Fruit fly (Drosophila melanogaster) whole organism, embryonic: ENCODE measurements around the gene CG4645.
A peak's percentile ranks its signal among the peaks of the same experiment; 100 is the strongest.

Experiments
- Asciz ChIP-seq: fragments of 200-800 bp; sonication (Bioruptor generic); optimal IDR thresholded peaks from 2 replicates; lab custom pipeline; 2017; ENCODE audit warnings: missing biosample characterization, mild to moderate bottlenecking, missing genetic modification characterization, missing genetic modification reagents
- Atf-2 ChIP-seq: fragments of 200-800 bp; sonication (Bioruptor generic); optimal IDR thresholded peaks from 2 replicates; lab custom pipeline; 2016; ENCODE audit warnings: missing biosample characterization, missing genetic modification characterization
- Awh ChIP-seq: fragments of 200-800 bp; sonication (Bioruptor generic); IDR thresholded peaks from 2 replicates; pipeline ENCODE4, ENCODE4 v1.3.6; 2022; ENCODE audit warnings: missing biosample characterization, missing genetic modification characterization
- CG10267 ChIP-seq: fragments of 200-800 bp; sonication (Bioruptor generic); optimal IDR thresholded peaks from 2 replicates; lab custom pipeline; 2018; ENCODE audit warnings: missing biosample characterization, mild to moderate bottlenecking, missing genetic modification characterization, moderate library complexity
- CG10462 ChIP-seq: fragments of 200-800 bp; sonication (Bioruptor generic); optimal IDR thresholded peaks from 2 replicates; lab custom pipeline; 2016; ENCODE audit warnings: missing biosample characterization, missing genetic modification characterization
- CG12299 ChIP-seq: fragments of 200-800 bp; sonication (Bioruptor generic); optimal IDR thresholded peaks from 2 replicates; lab custom pipeline; 2018; ENCODE audit warnings: missing biosample characterization, mild to moderate bottlenecking, missing genetic modification characterization
- CG14860 ChIP-seq: fragments of 200-800 bp; sonication (Bioruptor generic); IDR thresholded peaks from 3 replicates; pipeline ENCODE4 v1.3.6; 2022; ENCODE audit warnings: missing biosample characterization, missing genetic modification characterization; ENCODE audit not compliant: partially characterized antibody
- CG15011 ChIP-seq: fragments of 200-800 bp; sonication (Bioruptor generic); optimal IDR thresholded peaks from 3 replicates; lab custom pipeline; 2018; ENCODE audit warnings: missing biosample characterization, mild to moderate bottlenecking, missing genetic modification characterization
- CG15269 ChIP-seq: fragments of 200-800 bp; sonication (Bioruptor generic); optimal IDR thresholded peaks from 2 replicates; lab custom pipeline; 2018; ENCODE audit warnings: missing biosample characterization, mild to moderate bottlenecking, missing genetic modification characterization, moderate library complexity
- CG1603 ChIP-seq: fragments of 200-800 bp; sonication (Bioruptor generic); optimal IDR thresholded peaks from 2 replicates; lab custom pipeline; 2019; ENCODE audit warnings: missing biosample characterization, mild to moderate bottlenecking, missing genetic modification characterization, moderate library complexity
- CG17328 ChIP-seq: fragments of 200-800 bp; sonication (Bioruptor generic); IDR thresholded peaks from 2 replicates; pipeline ENCODE4 v1.3.6; 2022; ENCODE audit warnings: missing biosample characterization, missing genetic modification characterization
- CG2120 ChIP-seq: fragments of 200-800 bp; sonication (Bioruptor generic); optimal IDR thresholded peaks from 3 replicates; lab custom pipeline; 2016; ENCODE audit warnings: missing biosample characterization, missing genetic modification characterization
- CG2678 ChIP-seq: fragments of 200-800 bp; sonication (Bioruptor generic); optimal IDR thresholded peaks from 3 replicates; lab custom pipeline; 2019; ENCODE audit warnings: missing biosample characterization, mild to moderate bottlenecking, missing genetic modification characterization, moderate library complexity
- CG30403 ChIP-seq: fragments of 200-800 bp; sonication (Bioruptor generic); optimal IDR thresholded peaks from 3 replicates; lab custom pipeline; 2016; ENCODE audit warnings: missing biosample characterization, missing genetic modification characterization
- CG31224 ChIP-seq: fragments of 200-800 bp; sonication (Bioruptor generic); IDR thresholded peaks from 2 replicates; pipeline ENCODE4 v1.3.6; 2022; ENCODE audit warnings: missing biosample characterization, missing genetic modification characterization
- CG32532 ChIP-seq: fragments of 200-800 bp; sonication (Bioruptor generic); IDR thresholded peaks from 2 replicates; pipeline ENCODE4 v1.3.6; 2022; ENCODE audit warnings: missing biosample characterization, missing genetic modification characterization
- CG3838 ChIP-seq: fragments of 200-800 bp; sonication (Bioruptor generic); optimal IDR thresholded peaks from 3 replicates; lab custom pipeline; 2016; ENCODE audit warnings: missing biosample characterization, missing genetic modification characterization
- CG42726 ChIP-seq: fragments of 200-800 bp; sonication (Bioruptor generic); IDR thresholded peaks from 2 replicates; pipeline ENCODE4 v1.3.6; 2022; ENCODE audit warnings: missing biosample characterization, missing genetic modification characterization; ENCODE audit not compliant: partially characterized antibody
- CG4424 ChIP-seq: fragments of 200-800 bp; sonication (Bioruptor generic); optimal IDR thresholded peaks from 3 replicates; lab custom pipeline; 2016; ENCODE audit warnings: missing biosample characterization, missing genetic modification characterization
- CG4854 ChIP-seq: fragments of 200-800 bp; sonication (Bioruptor generic); optimal IDR thresholded peaks from 2 replicates; lab custom pipeline; 2016; ENCODE audit warnings: missing biosample characterization, missing genetic modification characterization, inconsistent platforms
- CG6272 ChIP-seq: fragments of 200-800 bp; sonication (Bioruptor generic); IDR thresholded peaks from 2 replicates; pipeline ENCODE4 v1.3.6; 2022; ENCODE audit warnings: missing biosample characterization, missing genetic modification characterization
- CG8089 ChIP-seq: fragments of 200-800 bp; sonication (Bioruptor generic); optimal IDR thresholded peaks from 3 replicates; lab custom pipeline; 2016; ENCODE audit warnings: missing biosample characterization, missing genetic modification characterization
- CG9727 ChIP-seq: fragments of 200-800 bp; sonication (Bioruptor generic); optimal IDR thresholded peaks from 3 replicates; lab custom pipeline; 2017; ENCODE audit warnings: missing biosample characterization, mild to moderate bottlenecking, missing genetic modification characterization
- CG9797 ChIP-seq: fragments of 200-800 bp; sonication (Bioruptor generic); optimal IDR thresholded peaks from 3 replicates; lab custom pipeline; 2018; ENCODE audit warnings: missing biosample characterization, mild to moderate bottlenecking, missing genetic modification characterization
- Camta ChIP-seq: fragments of 200-800 bp; sonication (Bioruptor generic); optimal IDR thresholded peaks from 2 replicates; lab custom pipeline; 2016; ENCODE audit warnings: missing biosample characterization, missing genetic modification characterization
- Dref ChIP-seq: fragments of 200-800 bp; sonication (Bioruptor generic); IDR thresholded peaks from 2 replicates; pipeline ENCODE4 v1.3.6; 2022; ENCODE audit warnings: missing biosample characterization, missing genetic modification characterization
- Hey ChIP-seq: fragments of 200-800 bp; sonication (Bioruptor generic); optimal IDR thresholded peaks from 3 replicates; lab custom pipeline; 2018; ENCODE audit warnings: missing biosample characterization, mild to moderate bottlenecking, missing genetic modification characterization
- Hr3 ChIP-seq: fragments of 200-800 bp; sonication (Bioruptor generic); optimal IDR thresholded peaks from 3 replicates; lab custom pipeline; 2016; ENCODE audit warnings: missing biosample characterization, missing genetic modification characterization
- Meics ChIP-seq: fragments of 200-800 bp; sonication (Bioruptor generic); optimal IDR thresholded peaks from 2 replicates; lab custom pipeline; 2017; ENCODE audit warnings: missing biosample characterization, mild to moderate bottlenecking, missing genetic modification characterization
- NC2β ChIP-seq: fragments of 200-800 bp; sonication (Bioruptor generic); optimal IDR thresholded peaks from 2 replicates; lab custom pipeline; 2016; ENCODE audit warnings: missing biosample characterization, missing genetic modification characterization
- PHDP ChIP-seq: fragments of 200-800 bp; sonication (Bioruptor generic); optimal IDR thresholded peaks from 3 replicates; lab custom pipeline; 2018; ENCODE audit warnings: missing biosample characterization, mild to moderate bottlenecking, missing genetic modification characterization, moderate library complexity
- Rfx ChIP-seq: fragments of 200-800 bp; sonication (Bioruptor generic); IDR thresholded peaks from 2 replicates; pipeline ENCODE4 v1.3.6; 2022; ENCODE audit warnings: missing biosample characterization, missing genetic modification characterization
- Sry-δ ChIP-seq: fragments of 200-800 bp; sonication (Bioruptor generic); optimal IDR thresholded peaks from 2 replicates; lab custom pipeline; 2016; ENCODE audit warnings: missing biosample characterization, missing genetic modification characterization
- Xrp1 ChIP-seq: fragments of 200-800 bp; sonication (Bioruptor generic); IDR thresholded peaks from 2 replicates; pipeline ENCODE4 v1.3.6; 2022; ENCODE audit warnings: missing biosample characterization, missing genetic modification characterization
- ab ChIP-seq: fragments of 200-800 bp; sonication (Bioruptor generic); optimal IDR thresholded peaks from 2 replicates; lab custom pipeline; 2016; ENCODE audit warnings: missing biosample characterization, missing genetic modification characterization
- chm ChIP-seq: fragments of 200-800 bp; sonication (Bioruptor generic); IDR thresholded peaks from 2 replicates; pipeline ENCODE4 v1.3.6; 2022; ENCODE audit warnings: missing biosample characterization, missing genetic modification characterization
- dmrt11E ChIP-seq: fragments of 200-800 bp; sonication (Bioruptor generic); optimal IDR thresholded peaks from 3 replicates; lab custom pipeline; 2018; ENCODE audit warnings: missing biosample characterization, mild to moderate bottlenecking, missing genetic modification characterization, moderate library complexity
- dpn ChIP-seq, 2 experiments: fragments of 200-800 bp; sonication (Bioruptor generic); optimal IDR thresholded peaks; 3 replicates each; lab custom pipeline; 2016; ENCODE audit warnings: missing biosample characterization in 2 of 2, missing genetic modification characterization in 2 of 2
- gcm2 ChIP-seq: fragments of 200-800 bp; sonication (Bioruptor generic); optimal IDR thresholded peaks from 2 replicates; lab custom pipeline; 2016; ENCODE audit warnings: missing biosample characterization, missing genetic modification characterization
- gsb-n ChIP-seq: fragments of 200-800 bp; sonication (Bioruptor generic); optimal IDR thresholded peaks from 3 replicates; lab custom pipeline; 2018; ENCODE audit warnings: missing biosample characterization, mild to moderate bottlenecking, missing genetic modification characterization
- nerfin-1 ChIP-seq: fragments of 200-800 bp; sonication (Bioruptor generic); optimal IDR thresholded peaks from 3 replicates; lab custom pipeline; 2019; ENCODE audit warnings: missing biosample characterization, mild to moderate bottlenecking, missing genetic modification characterization, moderate library complexity
- nom ChIP-seq: fragments of 200-800 bp; sonication (Bioruptor generic); optimal IDR thresholded peaks from 2 replicates; lab custom pipeline; 2017; ENCODE audit warnings: missing biosample characterization, missing genetic modification characterization, mild to moderate bottlenecking, moderate library complexity, missing genetic modification reagents
- pan ChIP-seq, 4 experiments: fragments of >200 bp in 3 of 4; fragments of 200-800 bp in 1 of 4; sonication (Bioruptor generic) in 1 of 4; optimal IDR thresholded peaks in 3 of 4; IDR thresholded peaks in 1 of 4; 2 replicates each; pipeline versions ENCODE4 v1.3.6 to Lab custom; 2017 to 2022; ENCODE audit warnings: missing biosample characterization in 2 of 4, missing genetic modification characterization in 2 of 4, mixed read lengths in 1 of 4
- pzg ChIP-seq: fragments of 200-800 bp; sonication (Bioruptor generic); optimal IDR thresholded peaks from 3 replicates; lab custom pipeline; 2018; ENCODE audit warnings: missing biosample characterization, mild to moderate bottlenecking, missing genetic modification characterization, moderate library complexity
- rib ChIP-seq: fragments of 200-800 bp; sonication (Bioruptor generic); IDR thresholded peaks from 2 replicates; pipeline ENCODE4 v1.3.6; 2022; ENCODE audit warnings: missing biosample characterization, missing genetic modification characterization
- row ChIP-seq: fragments of 200-800 bp; sonication (Bioruptor generic); IDR thresholded peaks from 3 replicates; pipeline ENCODE4 v1.3.6; 2022; ENCODE audit warnings: missing biosample characterization, missing genetic modification characterization
- run ChIP-seq: fragments of 200-800 bp; sonication (Bioruptor generic); optimal IDR thresholded peaks from 3 replicates; lab custom pipeline; 2018; ENCODE audit warnings: missing biosample characterization, mild to moderate bottlenecking, missing genetic modification characterization
- stwl ChIP-seq: fragments of 200-800 bp; sonication (Bioruptor generic); optimal IDR thresholded peaks from 3 replicates; lab custom pipeline; 2018; ENCODE audit warnings: missing biosample characterization, mild to moderate bottlenecking, missing genetic modification characterization, moderate library complexity
- tll ChIP-seq, 2 experiments: fragments of 200-800 bp in 1 of 2; fragments of >200 bp in 1 of 2; sonication (Bioruptor generic) in 1 of 2; optimal IDR thresholded peaks; 2 replicates each; lab custom pipeline; 2017 to 2019; ENCODE audit warnings: missing biosample characterization in 2 of 2, missing genetic modification characterization in 2 of 2, mild to moderate bottlenecking in 1 of 2, moderate library complexity in 1 of 2
- twi ChIP-seq: fragments of 200-800 bp; optimal IDR thresholded peaks from 2 replicates; lab custom pipeline; 2019; ENCODE audit warnings: missing biosample characterization, mild to moderate bottlenecking, missing genetic modification characterization, moderate library complexity
- unpg ChIP-seq: fragments of 200-800 bp; sonication (Bioruptor generic); optimal IDR thresholded peaks from 3 replicates; lab custom pipeline; 2018; ENCODE audit warnings: missing biosample characterization, mild to moderate bottlenecking, missing genetic modification characterization, moderate library complexity
- usp ChIP-seq: fragments of >200 bp; optimal IDR thresholded peaks from 2 replicates; lab custom pipeline; 2017; ENCODE audit warnings: missing biosample characterization, missing genetic modification characterization

The CG4645 gene

DNA sequence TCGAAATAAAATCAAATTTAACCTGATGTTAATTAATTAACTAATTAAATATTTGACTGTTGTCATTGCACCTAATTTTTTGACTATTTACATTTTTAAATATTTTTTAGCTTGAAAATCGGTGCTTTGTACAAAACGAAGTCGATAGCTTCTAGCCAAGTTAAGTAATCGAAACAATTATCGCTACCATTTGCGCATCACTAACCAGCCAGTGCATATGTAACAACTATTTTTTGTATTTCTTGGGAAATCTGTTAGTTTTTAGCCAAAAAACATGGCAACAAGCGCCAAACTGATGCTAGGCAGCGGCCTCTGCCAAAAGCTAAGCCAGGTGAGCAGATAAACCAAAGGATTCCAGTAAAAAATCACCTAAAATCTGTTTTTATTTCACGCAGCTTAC is 2.8 kb upstream of the CG4645 start, which contains the start of gene mRpL49 (continued):
- TF ChIP-seq CG8089 (no peak), CG2678 (no peak), CG17328 (GFP tag; lab: Robert Waterston, UW) (no peak), CG4854 (no peak), pan (optimal IDR thresholded peaks at IDR 0.05; lab: Kevin White, UChicago) (no peak), pan (GFP tag; optimal IDR thresholded peaks at IDR 0.05 in 1 of 2, IDR thresholded peaks at IDR 0.05 in 1 of 2) (no peak), CG10267 (peak; percentile 17), CG6272 (GFP tag; lab: Robert Waterston, UW) (no peak), Dref (GFP tag; lab: Robert Waterston, UW) (peak; percentile 71), nom (GFP tag; lab: Kevin White, UChicago) (no peak), Camta (GFP tag; lab: Kevin White, UChicago) (no peak), CG14860 (peak; percentile 47; the same call in 1 of the 3 replicates), pzg (GFP tag; lab: Kevin White, UChicago) (peak; percentile 34), gcm2 (no peak), CG3838 (GFP tag; lab: Kevin White, UChicago) (no peak), stwl (tag; lab: Kevin White, UChicago) (peak; percentile 15), usp (GFP tag; lab: Kevin White, UChicago) (no peak), Meics (no peak), twi (tag; lab: Kevin White, UChicago) (no peak), Hey (tag; lab: Kevin White, UChicago) (no peak), Atf-2 (GFP tag; lab: Kevin White, UChicago) (no peak), NC2β (GFP tag; lab: Kevin White, UChicago) (no peak), gsb-n (tag; lab: Kevin White, UChicago) (no peak), tll (GFP tag; optimal IDR thresholded peaks at IDR 0.05; lab: Kevin White, UChicago) (no peak), Awh (GFP tag; lab: Robert Waterston, UW) (no peak), Sry-δ (GFP tag; lab: Kevin White, UChicago) (peak; percentile 37), Asciz (GFP tag; lab: Kevin White, UChicago) (no peak), CG30403 (no peak), CG1603 (tag; lab: Kevin White, UChicago) (peak; percentile 1), CG2120 (GFP tag; lab: Kevin White, UChicago) (no peak), CG31224 (GFP tag; lab: Robert Waterston, UW) (no peak), CG42726 (no peak), row (GFP tag; lab: Robert Waterston, UW) (peak; percentile 46; the same call in 2 of the 3 replicates), nerfin-1 (tag; lab: Kevin White, UChicago) (no peak), CG4424 (GFP tag; lab: Kevin White, UChicago) (no peak), Hr3 (GFP tag; lab: Kevin White, UChicago) (no peak), rib (no peak)

DNA sequence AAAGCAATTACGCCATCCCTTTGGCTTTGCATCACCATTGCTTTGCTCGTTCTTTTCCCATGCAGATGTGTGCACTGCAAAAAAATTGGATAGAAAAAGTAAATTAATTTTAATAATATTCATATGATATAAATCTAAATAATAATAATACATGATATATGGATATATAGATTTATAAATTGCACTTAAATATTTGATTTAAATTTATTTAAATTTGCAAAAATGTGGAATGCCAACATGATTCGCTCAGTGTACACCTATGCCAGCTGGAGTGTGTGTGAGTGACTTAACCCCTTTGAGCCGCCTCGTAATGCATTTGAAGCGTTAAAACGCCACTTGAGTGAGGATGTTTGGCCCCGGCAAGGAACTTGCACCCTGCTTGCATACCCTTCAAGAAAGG is 4.0 kb downstream of the CG4645 start:
- TF ChIP-seq CG10462 (GFP tag; lab: Kevin White, UChicago) (no peak), CG9727 (peak; percentile 14), Xrp1 (0 out of 2 replicates have a peak, but pooled peaks have one; percentile 12), CG17328 (GFP tag; lab: Robert Waterston, UW) (0 out of 2 replicates have a peak, but pooled peaks have one; percentile 20), run (tag; lab: Kevin White, UChicago) (no peak), CG12299 (tag; lab: Kevin White, UChicago) (no peak), dpn (GFP tag; optimal IDR thresholded peaks at IDR 0.05; lab: Kevin White, UChicago) (no peak), chm (GFP tag; lab: Robert Waterston, UW) (no peak), ab (no peak), CG9797 (GFP tag; lab: Kevin White, UChicago) (no peak), Rfx (GFP tag; lab: Robert Waterston, UW) (no peak), CG32532 (GFP tag; lab: Robert Waterston, UW) (no peak), CG15011 (GFP tag; lab: Kevin White, UChicago) (no peak), PHDP (peak; percentile 16), dmrt11E (peak; percentile 37), unpg (GFP tag; lab: Kevin White, UChicago) (peak; percentile 6), CG15269 (peak; percentile 4)
